Fruit fly (Drosophila melanogaster) S2 (cell line): ENCODE measurements around the gene Cys.

ENCODE experiments used
- CG8478 ChIP-seq: fragments of >200 bp; optimal IDR thresholded peaks from 2 replicates; lab custom pipeline; 2018
- CTCF ChIP-seq, 2 experiments: fragments of >200 bp; optimal IDR thresholded peaks; 2 replicates each; lab custom pipeline; 2018

DNA sequence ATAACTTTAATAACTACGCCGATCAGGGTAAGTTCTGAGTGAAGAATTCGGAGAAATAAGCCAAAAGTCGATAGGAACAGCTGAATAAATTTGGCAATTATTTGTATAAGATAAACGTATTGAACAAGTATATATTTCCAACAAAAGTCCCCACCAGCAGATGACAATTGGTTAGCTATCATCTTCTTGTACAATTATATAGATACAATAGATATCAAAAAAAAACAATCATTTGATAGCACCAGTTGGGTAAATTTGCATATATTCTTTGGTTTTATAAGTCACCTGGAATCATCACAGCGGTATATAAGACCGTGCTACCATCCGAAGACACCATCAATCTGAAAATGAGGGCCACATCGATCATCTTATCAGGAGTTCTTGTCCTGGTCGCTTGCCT, 8.8 kb downstream of the Cys start, which contains the start of gene Jig:
- TF ChIP-seq CG8478 (no peak), CTCF (optimal IDR thresholded peaks at IDR 0.05; lab: Kevin White, UChicago) (no peak)
